Worm (Caenorhabditis elegans) whole organism, L4/young adult: ENCODE data around the gene clec-160.

Experiments
- W03F9.2 ChIP-seq: fragments of 150-350 bp; optimal IDR thresholded peaks from 2 replicates; lab custom pipeline; 2014; ENCODE audit warnings: missing biosample characterization, missing genetic modification characterization
- dao-5 ChIP-seq: sonication (generic microtip); optimal IDR thresholded peaks from 2 replicates; lab custom pipeline; 2016; ENCODE audit warnings: missing genotype, missing genetic modification characterization, moderate library complexity, missing compliant biosample characterization
- him-1 ChIP-seq: sonication (generic microtip); optimal IDR thresholded peaks from 2 replicates; lab custom pipeline; 2016; ENCODE audit warnings: missing genotype, missing genetic modification reagents, missing genetic modification characterization, missing compliant biosample characterization

The clec-160 gene

ce11 chrIII:8278801-8279200, 3.0 kb upstream of the clec-160 start, which contains the start of gene mig-10:
mig-10 (plus strand) TSS chrIII:8279101.
- TF ChIP-seq W03F9.2 (tag; lab: Kevin White, UChicago) (no peak), dao-5 (tag; lab: Kevin White, UChicago) (no peak), him-1 (tag; lab: Kevin White, UChicago) (no peak)

- TF ChIP-seq W03F9.2 (tag; lab: Kevin White, UChicago): no peak
- TF ChIP-seq him-1 (tag; lab: Kevin White, UChicago): no peak
- TF ChIP-seq dao-5 (tag; lab: Kevin White, UChicago): no peak
These were observed 4.0 kb downstream of the clec-160 start, which contains the start of the genes mps-4 and F09G8.10 for ce11 chrIII:8271676-8272225. mps-4 (minus strand) TSS chrIII:8271776. F09G8.10 (minus strand) TSS chrIII:8272175.

- no peak for TF ChIP-seq W03F9.2 (tag; lab: Kevin White, UChicago)
- TF ChIP-seq him-1 (tag; lab: Kevin White, UChicago): no peak
- TF ChIP-seq dao-5 (tag; lab: Kevin White, UChicago): no peak
These were observed 7.5 kb downstream of the clec-160 start, which contains the start of the genes F09G8.7 and crn-7 for ce11 chrIII:8268296-8268695. F09G8.7 (minus strand) TSS chrIII:8268355. crn-7 (plus strand) TSS chrIII:8268531.

- TF ChIP-seq W03F9.2 (tag; lab: Kevin White, UChicago) (peak; percentile 13), dao-5 (tag; lab: Kevin White, UChicago) (no peak), him-1 (tag; lab: Kevin White, UChicago) (no peak)
These were observed 10.0 kb downstream of the clec-160 start, which contains the start of gene mrps-9 for ce11 chrIII:8265753-8266152. mrps-9 (plus strand) TSS chrIII:8266062.

- TF ChIP-seq W03F9.2 (tag; lab: Kevin White, UChicago) (no peak), dao-5 (tag; lab: Kevin White, UChicago) (no peak), him-1 (tag; lab: Kevin White, UChicago) (no peak)
These were observed 12.4 kb downstream of the clec-160 start, which contains the start of gene col-91 for ce11 chrIII:8263377-8263776. col-91 (minus strand) TSS chrIII:8263664.

- TF ChIP-seq W03F9.2 (tag; lab: Kevin White, UChicago) (no peak), him-1 (tag; lab: Kevin White, UChicago) (no peak), dao-5 (tag; lab: Kevin White, UChicago) (no peak)
These were observed 13.2 kb downstream of the clec-160 start for ce11 chrIII:8262599-8262998.

- TF ChIP-seq W03F9.2 (tag; lab: Kevin White, UChicago) (no peak), dao-5 (tag; lab: Kevin White, UChicago) (no peak), him-1 (tag; lab: Kevin White, UChicago) (no peak)
These were observed 17.7 kb downstream of the clec-160 start, which contains the start of gene ncr-2 for ce11 chrIII:8258045-8258444. ncr-2 (plus strand) TSS chrIII:8258345.

ce11 chrIII:8254938-8255337, 20.8 kb downstream of the clec-160 start, which contains the start of gene F09G8.5:
F09G8.5 (plus strand) TSS chrIII:8254975.
- TF ChIP-seq W03F9.2 (tag; lab: Kevin White, UChicago) (no peak), him-1 (tag; lab: Kevin White, UChicago) (no peak), dao-5 (tag; lab: Kevin White, UChicago) (no peak)

ce11 chrIII:8250007-8250683, 25.6 kb downstream of the clec-160 start, which contains the start of gene knl-1:
knl-1 (plus strand) TSS chrIII:8250632.
- TF ChIP-seq W03F9.2 (tag; lab: Kevin White, UChicago) (peak; percentile 50), him-1 (tag; lab: Kevin White, UChicago) (no peak), dao-5 (tag; lab: Kevin White, UChicago) (no peak)

- no peak for TF ChIP-seq him-1 (tag; lab: Kevin White, UChicago)
- TF ChIP-seq dao-5 (tag; lab: Kevin White, UChicago): no peak
- no peak for TF ChIP-seq W03F9.2 (tag; lab: Kevin White, UChicago)
These were observed 26.4 kb downstream of the clec-160 start, which contains the start of the genes C02F5.10 and C02F5.2 for ce11 chrIII:8249381-8249780. C02F5.10 (minus strand) TSS chrIII:8249481. C02F5.2 (plus strand) TSS chrIII:8249619.

ce11 chrIII:8247051-8247450, 28.7 kb downstream of the clec-160 start, which contains the start of gene C02F5.13:
C02F5.13 (plus strand) TSS chrIII:8247351.
- TF ChIP-seq him-1 (tag; lab: Kevin White, UChicago): no peak
- no peak for TF ChIP-seq W03F9.2 (tag; lab: Kevin White, UChicago)
- no peak for TF ChIP-seq dao-5 (tag; lab: Kevin White, UChicago)

ce11 chrIII:8245591-8245990, 30.2 kb downstream of the clec-160 start, which contains the start of gene C02F5.3:
C02F5.3 (plus strand) TSS chrIII:8245891.
- TF ChIP-seq W03F9.2 (tag; lab: Kevin White, UChicago) (no peak), him-1 (tag; lab: Kevin White, UChicago) (no peak), dao-5 (tag; lab: Kevin White, UChicago) (no peak)

ce11 chrIII:8244052-8244451, 31.7 kb downstream of the clec-160 start, which contains the start of the genes pbs-6 and cids-1:
pbs-6 (minus strand) TSS chrIII:8244092.
cids-1 (plus strand) TSS chrIII:8244445.
- TF ChIP-seq him-1 (tag; lab: Kevin White, UChicago) (no peak), W03F9.2 (tag; lab: Kevin White, UChicago) (no peak), dao-5 (tag; lab: Kevin White, UChicago) (no peak)
